Fruit fly (Drosophila melanogaster) whole organism, embryonic: ENCODE results near the gene Cyp4ac1.
A peak's percentile ranks its signal among the peaks of the same experiment; 100 is the strongest.

Experiments
- Abd-B ChIP-seq: fragments of 200-800 bp; sonication (Bioruptor generic); optimal IDR thresholded peaks from 2 replicates; lab custom pipeline; 2018; ENCODE audit warnings: missing biosample characterization, mild to moderate bottlenecking, missing genetic modification characterization, moderate library complexity
- CG12104 ChIP-seq: fragments of 200-800 bp; sonication (Bioruptor generic); optimal IDR thresholded peaks from 3 replicates; lab custom pipeline; 2016; ENCODE audit warnings: missing biosample characterization, missing genetic modification characterization
- CG14050 ChIP-seq: fragments of 200-800 bp; sonication (Bioruptor generic); IDR thresholded peaks from 3 replicates; pipeline ENCODE4 v1.3.6; 2022; ENCODE audit warnings: missing biosample characterization, missing genetic modification characterization
- CG14441 ChIP-seq: fragments of 200-800 bp; sonication (Bioruptor generic); IDR thresholded peaks from 2 replicates; pipeline ENCODE4 v1.3.6; 2022; ENCODE audit warnings: missing biosample characterization, missing genetic modification characterization
- CG14667 ChIP-seq: fragments of 200-800 bp; sonication (Bioruptor generic); IDR thresholded peaks from 2 replicates; pipeline ENCODE4 v1.3.6; 2022; ENCODE audit warnings: missing biosample characterization, missing genetic modification characterization
- CG16813 ChIP-seq: fragments of 200-800 bp; sonication (Bioruptor generic); IDR thresholded peaks from 3 replicates; pipeline ENCODE4 v1.3.6; 2022; ENCODE audit warnings: missing biosample characterization, missing genetic modification characterization; ENCODE audit not compliant: partially characterized antibody
- CG4328 ChIP-seq: fragments of 200-800 bp; sonication (Bioruptor generic); optimal IDR thresholded peaks from 3 replicates; lab custom pipeline; 2017; ENCODE audit warnings: missing biosample characterization, missing genetic modification reagents, missing genetic modification characterization
- CG4730 ChIP-seq: fragments of 200-800 bp; sonication (Bioruptor generic); IDR thresholded peaks from 2 replicates; pipeline ENCODE4 v1.3.6; 2022; ENCODE audit warnings: missing biosample characterization, missing genetic modification characterization
- CG6254 ChIP-seq: fragments of 200-800 bp; sonication (Bioruptor generic); optimal IDR thresholded peaks from 3 replicates; lab custom pipeline; 2017; ENCODE audit warnings: mild to moderate bottlenecking, missing biosample characterization, missing genetic modification reagents, missing genetic modification characterization
- CG7271 ChIP-seq: fragments of 200-800 bp; sonication (Bioruptor generic); optimal IDR thresholded peaks from 2 replicates; lab custom pipeline; 2018; ENCODE audit warnings: missing biosample characterization, mild to moderate bottlenecking, missing genetic modification characterization, moderate library complexity
- CG7963 ChIP-seq: fragments of 200-800 bp; sonication (Bioruptor generic); IDR thresholded peaks from 3 replicates; pipeline ENCODE4 v1.3.6; 2022; ENCODE audit warnings: missing biosample characterization, missing genetic modification characterization; ENCODE audit not compliant: partially characterized antibody
- CG7987 ChIP-seq: fragments of 200-800 bp; sonication (Bioruptor generic); optimal IDR thresholded peaks from 2 replicates; lab custom pipeline; 2018; ENCODE audit warnings: missing biosample characterization, mild to moderate bottlenecking, missing genetic modification characterization, moderate library complexity
- CG8359 ChIP-seq: fragments of 200-800 bp; sonication (Bioruptor generic); optimal IDR thresholded peaks from 2 replicates; lab custom pipeline; 2017; ENCODE audit warnings: missing biosample characterization, mild to moderate bottlenecking, missing genetic modification characterization, borderline replicate concordance
- CG8765 ChIP-seq: fragments of 200-800 bp; sonication (Bioruptor generic); IDR thresholded peaks from 2 replicates; pipeline ENCODE4 v1.3.6; 2022; ENCODE audit warnings: missing biosample characterization, missing genetic modification characterization
- CG9876 ChIP-seq: fragments of 200-800 bp; sonication (Bioruptor generic); optimal IDR thresholded peaks from 2 replicates; lab custom pipeline; 2016; ENCODE audit warnings: missing biosample characterization, missing genetic modification characterization
- Doc3 ChIP-seq: fragments of 200-800 bp; sonication (Bioruptor generic); IDR thresholded peaks from 3 replicates; pipeline ENCODE4 v1.3.6; 2022; ENCODE audit warnings: missing biosample characterization, missing genetic modification characterization; ENCODE audit not compliant: partially characterized antibody
- Dp ChIP-seq: fragments of 200-800 bp; sonication (Bioruptor generic); optimal IDR thresholded peaks from 2 replicates; lab custom pipeline; 2018; ENCODE audit warnings: missing biosample characterization, mild to moderate bottlenecking, missing genetic modification characterization, moderate library complexity
- HLH4C ChIP-seq: fragments of 200-800 bp; sonication (Bioruptor generic); IDR thresholded peaks from 3 replicates; pipeline ENCODE4 v1.3.6; 2022; ENCODE audit warnings: missing biosample characterization, missing genetic modification characterization; ENCODE audit not compliant: partially characterized antibody
- Hr78 ChIP-seq, 2 experiments: fragments of 200-800 bp in 1 of 2; fragments of >200 bp in 1 of 2; sonication (Bioruptor generic) in 1 of 2; optimal IDR thresholded peaks; 2 replicates each; lab custom pipeline; 2017 to 2019; ENCODE audit warnings: missing biosample characterization in 2 of 2, missing genetic modification characterization in 2 of 2, mild to moderate bottlenecking in 1 of 2, moderate library complexity in 1 of 2
- Kr ChIP-seq: fragments of 200-800 bp; sonication (Bioruptor generic); optimal IDR thresholded peaks from 2 replicates; lab custom pipeline; 2017; ENCODE audit warnings: missing biosample characterization, mild to moderate bottlenecking, missing genetic modification characterization
- MBD-R2 ChIP-seq: fragments of 200-800 bp; sonication (Bioruptor generic); IDR thresholded peaks from 2 replicates; pipeline ENCODE4 v1.3.6; 2022; ENCODE audit warnings: missing biosample characterization, missing genetic modification characterization
- Med ChIP-seq: fragments of 200-800 bp; sonication (Bioruptor generic); peaks from one replicate; lab custom pipeline; 2016; ENCODE audit warnings: missing biosample characterization, missing genetic modification characterization, mild to moderate bottlenecking, inconsistent platforms, moderate library complexity
- Poxn ChIP-seq: fragments of 200-800 bp; sonication (Bioruptor generic); IDR thresholded peaks from 2 replicates; pipeline ENCODE4 v1.3.6; 2022; ENCODE audit warnings: missing biosample characterization, missing genetic modification characterization
- Ravus ChIP-seq: fragments of 200-800 bp; sonication (Bioruptor generic); IDR thresholded peaks from 2 replicates; pipeline ENCODE4 v1.3.6; 2022; ENCODE audit warnings: missing biosample characterization, missing genetic modification characterization
- Scr ChIP-seq: fragments of 200-800 bp; sonication (Bioruptor generic); IDR thresholded peaks from 2 replicates; pipeline ENCODE4 v1.3.6; 2022; ENCODE audit warnings: missing biosample characterization, missing genetic modification characterization; ENCODE audit not compliant: partially characterized antibody
- Taf1 ChIP-seq: fragments of 200-800 bp; sonication (Bioruptor generic); IDR thresholded peaks from 2 replicates; pipeline ENCODE4 v1.3.6; 2022; ENCODE audit warnings: missing biosample characterization, missing genetic modification characterization
- Xrp1 ChIP-seq: fragments of 200-800 bp; sonication (Bioruptor generic); IDR thresholded peaks from 2 replicates; pipeline ENCODE4 v1.3.6; 2022; ENCODE audit warnings: missing biosample characterization, missing genetic modification characterization
- bbx ChIP-seq: fragments of 200-800 bp; sonication (Bioruptor generic); IDR thresholded peaks from 2 replicates; pipeline ENCODE4 v1.3.6; 2022; ENCODE audit warnings: missing biosample characterization, missing genetic modification characterization; ENCODE audit not compliant: partially characterized antibody
- corto ChIP-seq: fragments of 200-800 bp; sonication (Bioruptor generic); optimal IDR thresholded peaks from 2 replicates; lab custom pipeline; 2016; ENCODE audit warnings: missing biosample characterization, mild to moderate bottlenecking, missing genetic modification characterization, moderate library complexity
- cwo ChIP-seq: fragments of 200-800 bp; sonication (Bioruptor generic); optimal IDR thresholded peaks from 3 replicates; lab custom pipeline; 2017; ENCODE audit warnings: missing biosample characterization, missing genetic modification characterization, mild to moderate bottlenecking, moderate library complexity, missing genetic modification reagents
- fd102C ChIP-seq: fragments of 200-800 bp; sonication (Bioruptor generic); optimal IDR thresholded peaks from 2 replicates; lab custom pipeline; 2018; ENCODE audit warnings: missing biosample characterization, mild to moderate bottlenecking, missing genetic modification characterization, moderate library complexity
- fd96Cb ChIP-seq: fragments of 200-800 bp; sonication (Bioruptor generic); optimal IDR thresholded peaks from 2 replicates; lab custom pipeline; 2018; ENCODE audit warnings: missing biosample characterization, mild to moderate bottlenecking, missing genetic modification characterization, moderate library complexity
- gce ChIP-seq: fragments of 200-800 bp; sonication (Bioruptor generic); IDR thresholded peaks from 3 replicates; pipeline ENCODE4 v1.3.6; 2022; ENCODE audit warnings: missing biosample characterization, missing genetic modification characterization
- ham ChIP-seq: fragments of 200-800 bp; sonication (Bioruptor generic); IDR thresholded peaks from 2 replicates; pipeline ENCODE4 v1.3.6; 2022; ENCODE audit warnings: missing biosample characterization, missing genetic modification characterization
- hbn ChIP-seq: fragments of 200-800 bp; sonication (Bioruptor generic); IDR thresholded peaks from 2 replicates; pipeline ENCODE4 v1.3.6; 2022; ENCODE audit warnings: missing biosample characterization, missing genetic modification characterization; ENCODE audit not compliant: partially characterized antibody
- kah ChIP-seq: fragments of 200-800 bp; sonication (Bioruptor generic); optimal IDR thresholded peaks from 2 replicates; lab custom pipeline; 2018; ENCODE audit warnings: missing biosample characterization, mild to moderate bottlenecking, missing genetic modification characterization
- knrl ChIP-seq: fragments of 200-800 bp; sonication (Bioruptor generic); IDR thresholded peaks from 3 replicates; pipeline ENCODE4 v1.3.6; 2022; ENCODE audit warnings: missing biosample characterization, missing genetic modification characterization; ENCODE audit not compliant: partially characterized antibody
- lilli ChIP-seq: fragments of 200-800 bp; sonication (Bioruptor generic); optimal IDR thresholded peaks from 3 replicates; lab custom pipeline; 2016; ENCODE audit warnings: missing biosample characterization, missing genetic modification characterization
- mld ChIP-seq: fragments of 200-800 bp; sonication (Bioruptor generic); IDR thresholded peaks from 3 replicates; pipeline ENCODE4 v1.3.6; 2022; ENCODE audit warnings: missing biosample characterization, missing genetic modification characterization; ENCODE audit not compliant: partially characterized antibody
- pzg ChIP-seq: fragments of 200-800 bp; sonication (Bioruptor generic); optimal IDR thresholded peaks from 3 replicates; lab custom pipeline; 2018; ENCODE audit warnings: missing biosample characterization, mild to moderate bottlenecking, missing genetic modification characterization, moderate library complexity
- sc ChIP-seq, 3 experiments: fragments of >200 bp in 2 of 3; fragments of 200-800 bp in 1 of 3; sonication (Bioruptor generic) in 1 of 3; optimal IDR thresholded peaks; 2 replicates in 2 of 3; 3 replicates in 1 of 3; lab custom pipeline; 2017; ENCODE audit warnings: mild to moderate bottlenecking in 1 of 3, missing biosample characterization in 1 of 3, missing genetic modification characterization in 1 of 3, missing genetic modification reagents in 1 of 3
- sisA ChIP-seq: fragments of 200-800 bp; sonication (Bioruptor generic); IDR thresholded peaks from 2 replicates; pipeline ENCODE4 v1.3.6; 2022; ENCODE audit warnings: missing biosample characterization, missing genetic modification characterization
- sna ChIP-seq: fragments of 200-800 bp; sonication (Bioruptor generic); IDR thresholded peaks from 2 replicates; pipeline ENCODE4 v1.3.6; 2022; ENCODE audit warnings: missing biosample characterization, missing genetic modification characterization; ENCODE audit not compliant: partially characterized antibody
- stwl ChIP-seq: fragments of 200-800 bp; sonication (Bioruptor generic); optimal IDR thresholded peaks from 3 replicates; lab custom pipeline; 2018; ENCODE audit warnings: missing biosample characterization, mild to moderate bottlenecking, missing genetic modification characterization, moderate library complexity
- tna ChIP-seq: fragments of 200-800 bp; sonication (Bioruptor generic); IDR thresholded peaks from 2 replicates; pipeline ENCODE4 v1.3.6; 2022; ENCODE audit warnings: missing biosample characterization, missing genetic modification characterization; ENCODE audit not compliant: partially characterized antibody
- vnd ChIP-seq: fragments of 200-800 bp; sonication (Bioruptor generic); IDR thresholded peaks from 3 replicates; pipeline ENCODE4 v1.3.6; 2022; ENCODE audit warnings: missing biosample characterization, missing genetic modification characterization; ENCODE audit not compliant: partially characterized antibody
- z ChIP-seq: fragments of 200-800 bp; sonication (Bioruptor generic); IDR thresholded peaks from 3 replicates; pipeline ENCODE4 v1.3.6; 2022; ENCODE audit warnings: missing biosample characterization, missing genetic modification characterization
- zen2 ChIP-seq: fragments of 200-800 bp; sonication (Bioruptor generic); IDR thresholded peaks from 3 replicates; pipeline ENCODE4 v1.3.6; 2022; ENCODE audit warnings: missing biosample characterization, missing genetic modification characterization; ENCODE audit not compliant: partially characterized antibody

Gene Cyp4ac1

dm6 chr2L:5271081-5271480, 7.3 kb downstream of the Cyp4ac1 start, which contains the start of gene tkv (continued):
- peak; percentile 29 for TF ChIP-seq Dp (GFP tag; lab: Kevin White, UChicago)
- TF ChIP-seq CG16813 = peak; percentile 77
- peak; percentile 87 for TF ChIP-seq Scr
- TF ChIP-seq Doc3 (GFP tag; lab: Robert Waterston, UW) = peak; percentile 68
- TF ChIP-seq CG8765 (GFP tag; lab: Robert Waterston, UW) = no peak
- peak; percentile 80; the same call in 2 of the 3 replicates for TF ChIP-seq knrl (GFP tag; lab: Robert Waterston, UW)
- TF ChIP-seq stwl = peak; percentile 46
- no peak for TF ChIP-seq ham
- TF ChIP-seq CG7271 = no peak
- TF ChIP-seq kah (GFP tag; lab: Kevin White, UChicago) = no peak
- peak; percentile 17; the same call in 1 of the 3 replicates for TF ChIP-seq mld (GFP tag; lab: Robert Waterston, UW)
- no peak for TF ChIP-seq MBD-R2 (GFP tag; lab: Robert Waterston, UW)
- no peak for TF ChIP-seq cwo (GFP tag; lab: Kevin White, UChicago)
- TF ChIP-seq CG7987 (GFP tag; lab: Kevin White, UChicago) = no peak
- TF ChIP-seq CG12104 (GFP tag; lab: Kevin White, UChicago) = no peak
- TF ChIP-seq corto (GFP tag; lab: Kevin White, UChicago) = no peak
- TF ChIP-seq zen2 (GFP tag; lab: Robert Waterston, UW) = peak; percentile 56; the same call in 2 of the 3 replicates
- TF ChIP-seq Kr = no peak
- TF ChIP-seq lilli (GFP tag; lab: Kevin White, UChicago) = no peak
- TF ChIP-seq Ravus (GFP tag; lab: Robert Waterston, UW) = no peak
- no peak for TF ChIP-seq Hr78 (GFP tag; optimal IDR thresholded peaks at IDR 0.05; lab: Kevin White, UChicago)
- TF ChIP-seq bbx = peak; percentile 90
- no peak for TF ChIP-seq CG4730 (GFP tag; lab: Robert Waterston, UW)
- TF ChIP-seq sisA (GFP tag; lab: Robert Waterston, UW) = no peak
- no peak for TF ChIP-seq CG14667 (GFP tag; lab: Robert Waterston, UW)
- no peak for TF ChIP-seq Poxn (GFP tag; lab: Robert Waterston, UW)
- TF ChIP-seq CG4328 = no peak
- no peak for TF ChIP-seq CG6254
- TF ChIP-seq CG14050 (GFP tag; lab: Robert Waterston, UW) = no peak
- TF ChIP-seq Taf1 (GFP tag; lab: Robert Waterston, UW) = no peak
- TF ChIP-seq CG8359 (GFP tag; lab: Kevin White, UChicago) = no peak
- TF ChIP-seq z = no peak
- TF ChIP-seq HLH4C (GFP tag; lab: Robert Waterston, UW) = peak; percentile 63
- peak; percentile 76 for TF ChIP-seq hbn (GFP tag; lab: Robert Waterston, UW)
- TF ChIP-seq Med (GFP tag; lab: Kevin White, UChicago) = no peak
- TF ChIP-seq sc (optimal IDR thresholded peaks at IDR 0.05; lab: Kevin White, UChicago) = no peak
- TF ChIP-seq sc (GFP tag; optimal IDR thresholded peaks at IDR 0.05; lab: Kevin White, UChicago) = no peak
- TF ChIP-seq Abd-B = no peak
- TF ChIP-seq vnd = peak; percentile 71
- no peak for TF ChIP-seq CG14441 (GFP tag; lab: Robert Waterston, UW)
- no peak for TF ChIP-seq Xrp1
- TF ChIP-seq fd96Cb (tag; lab: Kevin White, UChicago) = no peak
- TF ChIP-seq fd102C (GFP tag; lab: Kevin White, UChicago) = no peak
- TF ChIP-seq tna (GFP tag; lab: Robert Waterston, UW) = peak; percentile 19; the same call in 1 of the 2 replicates
- peak; percentile 47 for TF ChIP-seq pzg (GFP tag; lab: Kevin White, UChicago)
- TF ChIP-seq CG7963 (GFP tag; lab: Robert Waterston, UW) = peak; percentile 69; the same call in 2 of the 3 replicates
- TF ChIP-seq CG9876 (GFP tag; lab: Kevin White, UChicago) = no peak
- no peak for TF ChIP-seq gce
- peak; percentile 74 for TF ChIP-seq sna (GFP tag; lab: Robert Waterston, UW)
